Worm (Caenorhabditis elegans) whole organism, L2 larva: Measurements from ENCODE around the gene lgc-57.

ENCODE experiments used
- ama-1 ChIP-seq: fragments of 150-350 bp; optimal IDR thresholded peaks from 2 replicates; lab custom pipeline; 2018; ENCODE audit warnings: inconsistent platforms
- ceh-82 ChIP-seq: fragments of 150-350 bp; optimal IDR thresholded peaks from 2 replicates; lab custom pipeline; 2014; ENCODE audit warnings: missing biosample characterization, missing genetic modification characterization
- nhr-10 ChIP-seq: sonication (generic microtip); optimal IDR thresholded peaks from 2 replicates; lab custom pipeline; 2017; ENCODE audit warnings: missing biosample characterization, missing genetic modification characterization
- nhr-11 ChIP-seq: fragments of 150-350 bp; optimal IDR thresholded peaks from 2 replicates; lab custom pipeline; 2014; ENCODE audit warnings: missing biosample characterization, missing genetic modification characterization
- snpc-4 ChIP-seq: fragments of 150-350 bp; optimal IDR thresholded peaks from 2 replicates; lab custom pipeline; 2014; ENCODE audit warnings: missing biosample characterization, missing genetic modification characterization
- ztf-11 ChIP-seq: sonication (generic microtip); optimal IDR thresholded peaks from 2 replicates; lab custom pipeline; 2017; ENCODE audit warnings: missing biosample characterization, missing genetic modification characterization
- ztf-4 ChIP-seq: fragments of 150-350 bp; optimal IDR thresholded peaks from 2 replicates; lab custom pipeline; 2014; ENCODE audit warnings: missing biosample characterization, missing genetic modification characterization

DNA sequence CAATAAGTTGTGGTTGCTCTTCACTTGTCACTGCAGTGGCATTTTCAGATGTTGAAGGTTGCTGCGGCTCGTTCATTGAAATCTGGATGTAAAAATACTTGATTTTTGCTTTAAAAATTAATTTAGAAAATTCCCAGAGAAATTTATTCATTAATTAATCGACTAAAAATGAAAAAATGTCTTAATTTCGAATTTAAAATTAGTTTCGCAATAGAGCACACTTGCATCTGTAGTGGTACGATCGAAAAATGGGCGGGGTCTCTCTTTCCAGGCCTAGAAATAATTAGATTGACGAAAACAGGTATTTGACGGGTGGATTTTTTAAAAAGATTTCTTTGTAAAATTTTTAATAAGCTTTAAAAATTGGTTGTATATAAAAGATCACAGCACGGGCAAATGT lies 32.1 kb upstream of the lgc-57 start, which contains the start of gene D2089.8:
- TF ChIP-seq ama-1 (no peak), snpc-4 (tag; lab: Kevin White, UChicago) (no peak), ztf-11 (tag; lab: Kevin White, UChicago) (no peak), ceh-82 (tag; lab: Kevin White, UChicago) (no peak), nhr-11 (tag; lab: Kevin White, UChicago) (no peak), nhr-10 (tag; lab: Kevin White, UChicago) (no peak), ztf-4 (no peak)
